Worm (Caenorhabditis elegans): Measurements from ENCODE around the gene Y50E8A.2.

DNA sequence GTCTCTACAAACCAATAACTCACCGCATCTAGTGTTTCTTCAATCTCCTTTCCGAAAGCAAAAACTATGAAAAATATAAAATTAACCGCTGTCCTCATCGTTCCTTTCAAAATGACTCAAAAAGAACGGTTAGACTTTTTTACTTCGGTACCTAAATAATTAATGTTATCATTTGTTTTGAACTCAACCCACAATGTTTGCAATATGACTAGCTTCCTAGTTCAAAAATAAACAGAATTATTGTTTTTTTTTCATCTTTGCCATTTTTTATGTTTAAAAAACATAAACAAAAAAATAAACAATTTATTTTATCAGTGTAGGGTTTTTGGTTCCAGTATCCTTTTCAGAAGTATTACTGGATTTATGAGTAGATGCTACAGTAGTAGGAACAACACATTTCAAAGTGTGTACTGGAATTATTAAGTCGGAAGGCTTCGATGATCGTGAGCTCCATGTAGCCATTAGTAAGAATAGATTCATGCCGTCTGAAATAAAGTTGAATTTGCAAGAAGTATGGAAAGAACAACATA, 20.0 kb upstream of the Y50E8A.2 start, which contains the start of the genes lipl-8 and Y50E8A.22:
- TF ChIP-seq pha-4 (GFP tag; IDR thresholded peaks at IDR 0.05) (no peak), pha-4 (tag; optimal IDR thresholded peaks at IDR 0.05) (no peak), ztf-11 (tag; optimal IDR thresholded peaks at IDR 0.05) (no peak), lin-39 (tag; optimal IDR thresholded peaks at IDR 0.05) (no peak), unc-62 (GFP tag; optimal IDR thresholded peaks at IDR 0.05 in 1 of 2) (no peak), unc-62 (tag; optimal IDR thresholded peaks at IDR 0.05) (no peak), ceh-82 (tag; optimal IDR thresholded peaks at IDR 0.05) (no peak), nhr-77 (tag; optimal IDR thresholded peaks at IDR 0.05) (no peak), F49E8.2 (tag; optimal IDR thresholded peaks at IDR 0.05; ENCODE audit: borderline replicate concordance) (no peak), ces-1 (GFP tag; optimal IDR thresholded peaks at IDR 0.05) (no peak), lin-13 (GFP tag; optimal IDR thresholded peaks at IDR 0.05) (no peak), zfp-3 (GFP tag; conservative IDR thresholded peaks at IDR 0.05) (no peak), pqm-1 (tag; optimal IDR thresholded peaks at IDR 0.05) (no peak)
